Worm (Caenorhabditis elegans) whole organism, young adult: ENCODE results near the gene rps-3.

Experiments
- C17E4.6 ChIP-seq: fragments of 200-800 bp; sonication (Bioruptor generic); IDR thresholded peaks from 2 replicates; pipeline ENCODE4 v1.3.6; 2022; ENCODE audit warnings: missing genetic modification reagents, missing genetic modification characterization, missing compliant biosample characterization
- F33H1.4 ChIP-seq: fragments of 200-800 bp; sonication (Bioruptor generic); IDR thresholded peaks from 2 replicates; pipeline ENCODE4 v1.3.6; 2022; ENCODE audit warnings: missing genetic modification reagents, missing genetic modification characterization, missing compliant biosample characterization
- F39B2.1 ChIP-seq: fragments of 200-800 bp; sonication (Bioruptor generic); IDR thresholded peaks from 2 replicates; pipeline ENCODE4 v1.3.6; 2022; ENCODE audit warnings: missing genetic modification reagents, missing genetic modification characterization, missing compliant biosample characterization
- F49E8.2 ChIP-seq: sonication (generic microtip); optimal IDR thresholded peaks from 3 replicates; lab custom pipeline; 2017; ENCODE audit warnings: missing genetic modification characterization, mild to moderate bottlenecking, missing compliant biosample characterization, antibody characterized with exemption, moderate library complexity; ENCODE audit not compliant: insufficient read depth
- F52B5.7 ChIP-seq: sonication (generic microtip); optimal IDR thresholded peaks from 2 replicates; lab custom pipeline; 2016; ENCODE audit warnings: mild to moderate bottlenecking, missing genetic modification characterization, missing compliant biosample characterization
- F57C9.4 ChIP-seq: sonication (generic microtip); optimal IDR thresholded peaks from 2 replicates; lab custom pipeline; 2017; ENCODE audit warnings: mild to moderate bottlenecking, missing genetic modification characterization, missing compliant biosample characterization
- T07F8.4 ChIP-seq: sonication (generic microtip); optimal IDR thresholded peaks from 2 replicates; lab custom pipeline; 2016; ENCODE audit warnings: mild to moderate bottlenecking, missing genetic modification characterization, moderate library complexity, missing compliant biosample characterization
- Y56A3A.18 ChIP-seq: fragments of 200-800 bp; sonication (Bioruptor generic); IDR thresholded peaks from 2 replicates; pipeline ENCODE4 v1.3.6; 2022; ENCODE audit warnings: missing genetic modification reagents, missing genetic modification characterization, missing compliant biosample characterization
- Y79H2A.3 ChIP-seq: fragments of 200-800 bp; sonication (Bioruptor generic); conservative IDR thresholded peaks from 2 replicates; pipeline ENCODE4 v1.3.6; 2022; ENCODE audit warnings: missing genetic modification reagents, missing genetic modification characterization, missing compliant biosample characterization
- ZK185.1 ChIP-seq: sonication (generic microtip); optimal IDR thresholded peaks from 2 replicates; lab custom pipeline; 2016; ENCODE audit warnings: mild to moderate bottlenecking, missing genetic modification characterization, missing compliant biosample characterization; ENCODE audit not compliant: poor library complexity, severe bottlenecking
- akir-1 ChIP-seq: fragments of 200-800 bp; sonication (Bioruptor generic); optimal IDR thresholded peaks from 2 replicates; lab custom pipeline; 2018; ENCODE audit warnings: mild to moderate bottlenecking, missing genetic modification characterization, moderate library complexity, missing compliant biosample characterization
- ama-1 ChIP-seq, 3 experiments: fragments of 150-350 bp in 1 of 3; sonication (generic microtip) in 2 of 3; optimal IDR thresholded peaks; 2 replicates each; lab custom pipeline; 2014 to 2018; ENCODE audit warnings: missing biosample characterization in 2 of 3, missing genetic modification characterization in 2 of 3, missing genetic modification reagents in 2 of 3
- atf-7 ChIP-seq: sonication (generic microtip); optimal IDR thresholded peaks from 2 replicates; lab custom pipeline; 2017; ENCODE audit warnings: mild to moderate bottlenecking, missing genetic modification characterization, missing compliant biosample characterization
- ccch-3 ChIP-seq: fragments of 200-800 bp; sonication (Bioruptor generic); optimal IDR thresholded peaks from 2 replicates; lab custom pipeline; 2018; ENCODE audit warnings: mild to moderate bottlenecking, missing genetic modification characterization, missing compliant biosample characterization
- ceh-40 ChIP-seq: fragments of 200-800 bp; sonication (Bioruptor generic); IDR thresholded peaks from 2 replicates; pipeline ENCODE4 v1.3.6; 2022; ENCODE audit warnings: missing genetic modification characterization, missing compliant biosample characterization
- ceh-58 ChIP-seq: fragments of 200-800 bp; sonication (Bioruptor generic); IDR thresholded peaks from 2 replicates; pipeline ENCODE4 v1.3.6; 2022; ENCODE audit warnings: missing genetic modification characterization, missing compliant biosample characterization
- ceh-79 ChIP-seq: sonication (generic microtip); optimal IDR thresholded peaks from 2 replicates; lab custom pipeline; 2017; ENCODE audit warnings: mild to moderate bottlenecking, missing genetic modification characterization, missing compliant biosample characterization
- die-1 ChIP-seq: sonication (generic microtip); optimal IDR thresholded peaks from 2 replicates; lab custom pipeline; 2016; ENCODE audit warnings: missing genotype, mild to moderate bottlenecking, missing genetic modification characterization, missing compliant biosample characterization
- dox-1 ChIP-seq: fragments of 200-800 bp; sonication (Bioruptor generic); IDR thresholded peaks from 2 replicates; pipeline ENCODE4 v1.3.6; 2022; ENCODE audit warnings: missing genetic modification reagents, missing genetic modification characterization, missing compliant biosample characterization
- ekl-4 ChIP-seq: fragments of 200-800 bp; sonication (Bioruptor generic); IDR thresholded peaks from 2 replicates; pipeline ENCODE4 v1.3.6; 2022; ENCODE audit warnings: missing genetic modification reagents, missing genetic modification characterization, missing compliant biosample characterization
- hmg-1.2 ChIP-seq: fragments of 200-800 bp; sonication (Bioruptor generic); IDR thresholded peaks from 2 replicates; pipeline ENCODE4 v1.3.6; 2022; ENCODE audit warnings: missing genetic modification reagents, missing genetic modification characterization, missing compliant biosample characterization
- hrde-1 ChIP-seq: sonication (generic microtip); optimal IDR thresholded peaks from 2 replicates; lab custom pipeline; 2016; ENCODE audit warnings: missing genetic modification characterization, mild to moderate bottlenecking, missing compliant biosample characterization, moderate library complexity, missing genotype, missing genetic modification reagents, borderline replicate concordance
- hsf-1 ChIP-seq: fragments of 200-800 bp; sonication (Bioruptor generic); IDR thresholded peaks from 2 replicates; pipeline ENCODE4 v1.3.6; 2022; ENCODE audit warnings: missing genetic modification reagents, missing genetic modification characterization, missing compliant biosample characterization
- lir-1 ChIP-seq: fragments of 200-800 bp; sonication (Bioruptor generic); conservative IDR thresholded peaks from 2 replicates; pipeline ENCODE4 v1.3.6; 2022; ENCODE audit warnings: missing genetic modification reagents, missing genetic modification characterization, missing compliant biosample characterization
- madf-3 ChIP-seq: fragments of 200-800 bp; sonication (Bioruptor generic); IDR thresholded peaks from 2 replicates; pipeline ENCODE4 v1.3.6; 2022; ENCODE audit warnings: missing genetic modification reagents, missing genetic modification characterization, missing compliant biosample characterization
- mel-28 ChIP-seq: sonication (generic microtip); optimal IDR thresholded peaks from 2 replicates; lab custom pipeline; 2016; ENCODE audit warnings: borderline replicate concordance, mild to moderate bottlenecking, missing genetic modification characterization, missing compliant biosample characterization
- nfya-1 ChIP-seq: sonication (generic microtip); optimal IDR thresholded peaks from 2 replicates; lab custom pipeline; 2017; ENCODE audit warnings: antibody characterized with exemption, missing compliant biosample characterization, missing genetic modification characterization, borderline replicate concordance; ENCODE audit not compliant: insufficient read depth
- nfyb-1 ChIP-seq: fragments of 200-800 bp; sonication (Bioruptor generic); IDR thresholded peaks from 2 replicates; pipeline ENCODE4 v1.3.6; 2022; ENCODE audit warnings: missing genetic modification reagents, missing genetic modification characterization, missing compliant biosample characterization
- nhr-179 ChIP-seq: sonication (generic microtip); optimal IDR thresholded peaks from 2 replicates; lab custom pipeline; 2016; ENCODE audit warnings: mild to moderate bottlenecking, missing genetic modification characterization, missing compliant biosample characterization
- pbrm-1 ChIP-seq: fragments of 200-800 bp; sonication (Bioruptor generic); IDR thresholded peaks from 2 replicates; pipeline ENCODE4 v1.3.6; 2022; ENCODE audit warnings: missing genetic modification reagents, missing genetic modification characterization, missing compliant biosample characterization
- rcor-1 ChIP-seq: fragments of 200-800 bp; sonication (Bioruptor generic); IDR thresholded peaks from 2 replicates; pipeline ENCODE4 v1.3.6; 2022; ENCODE audit warnings: missing genetic modification reagents, missing genetic modification characterization, missing compliant biosample characterization
- rec-8 ChIP-seq, 2 experiments: sonication (generic microtip); optimal IDR thresholded peaks; 2 replicates each; lab custom pipeline; 2016; ENCODE audit warnings: mild to moderate bottlenecking in 2 of 2, missing genetic modification characterization in 2 of 2, missing genetic modification reagents in 2 of 2, missing genotype in 2 of 2, missing biosample characterization in 1 of 2, missing compliant biosample characterization in 1 of 2, moderate library complexity in 1 of 2
- repo-1 ChIP-seq: sonication (generic microtip); optimal IDR thresholded peaks from 2 replicates; lab custom pipeline; 2017; ENCODE audit warnings: mild to moderate bottlenecking, missing genetic modification characterization, missing compliant biosample characterization
- snpc-1.1 ChIP-seq: sonication (generic microtip); optimal IDR thresholded peaks from 2 replicates; lab custom pipeline; 2017; ENCODE audit warnings: missing genetic modification characterization, mild to moderate bottlenecking, missing compliant biosample characterization, antibody characterized with exemption, moderate library complexity, missing genotype, missing genetic modification reagents; ENCODE audit not compliant: insufficient read depth
- snpc-1.3 ChIP-seq: sonication (generic microtip); optimal IDR thresholded peaks from 2 replicates; lab custom pipeline; 2017; ENCODE audit warnings: missing genetic modification characterization, mild to moderate bottlenecking, missing compliant biosample characterization, antibody characterized with exemption, moderate library complexity, missing genotype, missing genetic modification reagents; ENCODE audit not compliant: insufficient read depth
- snpc-3.4 ChIP-seq: sonication (generic microtip); optimal IDR thresholded peaks from 2 replicates; lab custom pipeline; 2017; ENCODE audit warnings: missing genetic modification characterization, mild to moderate bottlenecking, missing compliant biosample characterization, antibody characterized with exemption, moderate library complexity, missing genotype, missing genetic modification reagents
- tbp1 ChIP-seq: fragments of 200-800 bp; sonication (Bioruptor generic); optimal IDR thresholded peaks from 2 replicates; lab custom pipeline; 2018; ENCODE audit warnings: mild to moderate bottlenecking, missing genetic modification characterization, missing compliant biosample characterization
- tbx-9 ChIP-seq: sonication (generic microtip); optimal IDR thresholded peaks from 2 replicates; lab custom pipeline; 2016; ENCODE audit warnings: borderline replicate concordance, missing genetic modification characterization, inconsistent platforms, missing compliant biosample characterization
- unc-62 ChIP-seq: fragments of 150-350 bp; optimal IDR thresholded peaks from 2 replicates; lab custom pipeline; 2014; ENCODE audit warnings: missing biosample characterization, missing genetic modification reagents, missing genetic modification characterization
- xnd-1 ChIP-seq: sonication (generic microtip); optimal IDR thresholded peaks from 2 replicates; lab custom pipeline; 2016; ENCODE audit warnings: missing genotype, missing genetic modification reagents, missing genetic modification characterization, missing compliant biosample characterization
- zfh-2 ChIP-seq: fragments of 200-800 bp; sonication (Bioruptor generic); conservative IDR thresholded peaks from 2 replicates; pipeline ENCODE4 v1.3.6; 2022; ENCODE audit warnings: missing genetic modification reagents, missing genetic modification characterization, missing compliant biosample characterization

Gene rps-3

ce11 chrIII:6207881-6208280, 1.3 kb downstream of the rps-3 start, which contains the start of gene C23G10.2 (continued):
- TF ChIP-seq nfyb-1 (GFP tag; lab: Robert Waterston, UW) (0 out of 2 replicates have a peak, but pooled peaks have one; percentile 27), dox-1 (GFP tag; lab: Robert Waterston, UW) (peak; percentile 31; the same call in 1 of the 2 replicates), atf-7 (tag; lab: Kevin White, UChicago) (peak; percentile 18), F33H1.4 (GFP tag; lab: Robert Waterston, UW) (peak; percentile 32), lir-1 (GFP tag; lab: Robert Waterston, UW) (no peak), tbp1 (GFP tag; lab: Kevin White, UChicago) (peak; percentile 39), hmg-1.2 (GFP tag; lab: Robert Waterston, UW) (peak; percentile 30; the same call in 1 of the 2 replicates), F57C9.4 (tag; lab: Kevin White, UChicago) (no peak), T07F8.4 (tag; lab: Kevin White, UChicago) (no peak), Y56A3A.18 (GFP tag; lab: Robert Waterston, UW) (peak; percentile 68; the same call in 1 of the 2 replicates), ceh-40 (GFP tag; lab: Robert Waterston, UW) (no peak), snpc-3.4 (tag; lab: Kevin White, UChicago) (peak; percentile 54), zfh-2 (GFP tag; lab: Robert Waterston, UW) (0 out of 2 replicates have a peak, but pooled peaks have one; percentile 7), snpc-1.3 (tag; lab: Kevin White, UChicago) (peak; percentile 42), snpc-1.1 (tag; lab: Kevin White, UChicago) (peak; percentile 65), F39B2.1 (GFP tag; lab: Robert Waterston, UW) (peak; percentile 75; the same call in 1 of the 2 replicates), madf-3 (GFP tag; lab: Robert Waterston, UW) (peak; percentile 58; the same call in 1 of the 2 replicates), repo-1 (tag; lab: Kevin White, UChicago) (peak; percentile 16), ama-1 (optimal IDR thresholded peaks at IDR 0.05; lab: Kevin White, UChicago) (no peak), ama-1 (GFP tag; optimal IDR thresholded peaks at IDR 0.05; lab: Kevin White, UChicago) (peak in 1 of 2 experiments; percentile 75), ceh-79 (tag; lab: Kevin White, UChicago) (no peak), C17E4.6 (GFP tag; lab: Robert Waterston, UW) (no peak), ekl-4 (GFP tag; lab: Robert Waterston, UW) (peak; percentile 70; the same call in 1 of the 2 replicates), xnd-1 (tag; lab: Kevin White, UChicago) (peak; percentile 18), ZK185.1 (tag; lab: Kevin White, UChicago) (peak; percentile 25), rcor-1 (GFP tag; lab: Robert Waterston, UW) (peak; percentile 62), F52B5.7 (tag; lab: Kevin White, UChicago) (no peak), ceh-58 (GFP tag; lab: Robert Waterston, UW) (no peak), unc-62 (GFP tag; lab: Kevin White, UChicago) (no peak), die-1 (tag; lab: Kevin White, UChicago) (peak; percentile 31), hsf-1 (GFP tag; lab: Robert Waterston, UW) (peak; percentile 61)

DNA sequence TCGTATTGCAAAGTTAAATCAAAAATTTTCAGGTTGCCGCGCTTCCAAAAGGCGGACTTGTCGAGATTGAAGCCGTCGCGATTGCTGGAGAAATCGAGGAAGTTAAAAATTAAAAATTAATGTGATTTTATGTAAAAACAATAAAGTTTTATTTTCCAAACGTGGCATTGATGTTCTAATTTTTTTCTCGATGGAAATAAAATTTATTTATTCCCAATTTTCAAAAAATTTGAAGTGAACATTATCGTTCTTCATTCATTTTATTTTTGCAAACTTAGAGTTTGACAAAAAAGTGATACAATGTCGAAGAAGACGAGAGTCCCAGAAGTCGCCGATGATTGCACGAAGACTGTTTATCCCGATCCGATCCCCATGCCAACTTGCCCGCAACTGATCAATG, 2.4 kb downstream of the rps-3 start, which contains the start of gene C23G10.1:
Gene C23G10.1 (plus strand): TSS at position 301 of the 400 bp plus-strand sequence.
- TF ChIP-seq F49E8.2 (tag; lab: Kevin White, UChicago), result peak; percentile 32
- no peak for TF ChIP-seq mel-28

ce11 chrIII:6210215-6210822, 3.7 kb downstream of the rps-3 start:
- TF ChIP-seq Y79H2A.3 (GFP tag; lab: Robert Waterston, UW), result no peak
- TF ChIP-seq hrde-1 (tag; lab: Kevin White, UChicago), result peak; percentile 85
- no peak for TF ChIP-seq nhr-179 (tag; lab: Kevin White, UChicago)
- TF ChIP-seq snpc-3.4 (tag; lab: Kevin White, UChicago), result peak; percentile 69
- peak; percentile 71 for TF ChIP-seq snpc-1.3 (tag; lab: Kevin White, UChicago)
- 0 out of 2 replicates have a peak, but pooled peaks have one; percentile 40 for TF ChIP-seq rcor-1 (GFP tag; lab: Robert Waterston, UW)
- TF ChIP-seq pbrm-1 (GFP tag; lab: Robert Waterston, UW), result no peak
- TF ChIP-seq tbx-9 (tag; lab: Kevin White, UChicago), result no peak
- TF ChIP-seq F49E8.2 (tag; lab: Kevin White, UChicago), result peak; percentile 83
- peak; percentile 73 for TF ChIP-seq tbp1 (GFP tag; lab: Kevin White, UChicago)
- TF ChIP-seq ccch-3 (GFP tag; lab: Kevin White, UChicago), result no peak
- TF ChIP-seq rec-8 (tag; optimal IDR thresholded peaks at IDR 0.05; lab: Kevin White, UChicago), result peak in 1 of 2 experiments; percentile 27
- no peak for TF ChIP-seq akir-1
- TF ChIP-seq nfya-1 (tag; lab: Kevin White, UChicago), result no peak
